Worm (Caenorhabditis elegans) whole organism, mixed stage, embryonic: ENCODE measurements around the gene let-805.

Source experiments
- ceh-43 ChIP-seq: fragments of 200-800 bp; sonication (Bioruptor generic); optimal IDR thresholded peaks from 2 replicates; lab custom pipeline; 2018; ENCODE audit warnings: mild to moderate bottlenecking, missing genetic modification characterization, moderate library complexity, missing compliant biosample characterization
- ham-2 ChIP-seq: fragments of 200-800 bp; sonication (Bioruptor generic); optimal IDR thresholded peaks from 2 replicates; lab custom pipeline; 2018; ENCODE audit warnings: mild to moderate bottlenecking, missing genetic modification characterization, missing compliant biosample characterization
- lin-13 ChIP-seq: fragments of 150-350 bp; optimal IDR thresholded peaks from 2 replicates; lab custom pipeline; 2014; ENCODE audit warnings: missing biosample characterization, missing genetic modification characterization
- mls-2 ChIP-seq: sonication (generic microtip); optimal IDR thresholded peaks from 2 replicates; lab custom pipeline; 2016; ENCODE audit warnings: mild to moderate bottlenecking, missing genetic modification characterization, moderate library complexity, missing compliant biosample characterization
- nhr-12 ChIP-seq: fragments of 150-350 bp; optimal IDR thresholded peaks from 2 replicates; lab custom pipeline; 2014; ENCODE audit warnings: missing biosample characterization, missing genetic modification characterization
- snpc-4 ChIP-seq: fragments of 150-350 bp; optimal IDR thresholded peaks from 2 replicates; lab custom pipeline; 2014; ENCODE audit warnings: missing biosample characterization, missing genetic modification characterization
- unc-39 ChIP-seq: fragments of 150-350 bp; optimal IDR thresholded peaks from 2 replicates; lab custom pipeline; 2014; ENCODE audit warnings: missing biosample characterization, missing genetic modification characterization
- ztf-11 ChIP-seq: fragments of 150-350 bp; optimal IDR thresholded peaks from 2 replicates; lab custom pipeline; 2014; ENCODE audit warnings: missing biosample characterization, missing genetic modification characterization

ce11 chrIII:2656168-2656567 lies 1.7 kb upstream of the let-805 start:
- no peak for TF ChIP-seq mls-2 (tag; lab: Kevin White, UChicago)
- TF ChIP-seq lin-13 (tag; lab: Kevin White, UChicago) = no peak
- no peak for TF ChIP-seq snpc-4 (tag; lab: Kevin White, UChicago)
- TF ChIP-seq ham-2 (GFP tag; lab: Kevin White, UChicago) = no peak
- TF ChIP-seq unc-39 (tag; lab: Kevin White, UChicago) = no peak
- no peak for TF ChIP-seq nhr-12 (tag; lab: Kevin White, UChicago)
- no peak for TF ChIP-seq ztf-11 (tag; lab: Kevin White, UChicago)
- no peak for TF ChIP-seq ceh-43 (GFP tag; lab: Kevin White, UChicago)
